Worm (Caenorhabditis elegans) whole organism, young adult: Measurements from ENCODE around the gene F19B10.13.

Experiments
- B0261.1 ChIP-seq: sonication (generic microtip); optimal IDR thresholded peaks from 2 replicates; lab custom pipeline; 2016; ENCODE audit warnings: mild to moderate bottlenecking, missing genetic modification characterization, moderate library complexity, missing compliant biosample characterization
- K12H6.12 ChIP-seq: fragments of 200-800 bp; sonication (Bioruptor generic); optimal IDR thresholded peaks from 2 replicates; lab custom pipeline; 2018; ENCODE audit warnings: mild to moderate bottlenecking, missing genetic modification characterization, missing compliant biosample characterization
- ama-1 ChIP-seq, 3 experiments: fragments of 150-350 bp in 1 of 3; sonication (generic microtip) in 2 of 3; optimal IDR thresholded peaks; 2 replicates each; lab custom pipeline; 2014 to 2018; ENCODE audit warnings: missing biosample characterization in 2 of 3, missing genetic modification characterization in 2 of 3, missing genetic modification reagents in 2 of 3
- aptf-2 ChIP-seq: fragments of 200-800 bp; sonication (Bioruptor generic); conservative IDR thresholded peaks from 2 replicates; pipeline ENCODE4 v1.3.6; 2022; ENCODE audit warnings: missing genetic modification reagents, missing genetic modification characterization, missing compliant biosample characterization
- aptf-3 ChIP-seq: fragments of 200-800 bp; sonication (Bioruptor generic); IDR thresholded peaks from 2 replicates; pipeline ENCODE4 v1.3.6; 2022; ENCODE audit warnings: missing genetic modification characterization, missing compliant biosample characterization
- cebp-2 ChIP-seq: fragments of 200-800 bp; sonication (Bioruptor generic); IDR thresholded peaks from 2 replicates; pipeline ENCODE4 v1.3.6; 2022; ENCODE audit warnings: missing genetic modification characterization, missing compliant biosample characterization
- hlh-12 ChIP-seq: sonication (generic microtip); optimal IDR thresholded peaks from 2 replicates; lab custom pipeline; 2016; ENCODE audit warnings: missing genetic modification characterization, missing compliant biosample characterization
- lin-35 ChIP-seq, 3 experiments: fragments of 150-350 bp in 2 of 3; sonication (generic microtip) in 1 of 3; optimal IDR thresholded peaks; 2 replicates each; lab custom pipeline; 2014 to 2018; ENCODE audit warnings: missing biosample characterization in 3 of 3, missing genetic modification characterization in 3 of 3, missing genetic modification reagents in 3 of 3
- madf-10 ChIP-seq: sonication (generic microtip); optimal IDR thresholded peaks from 2 replicates; lab custom pipeline; 2016; ENCODE audit warnings: mild to moderate bottlenecking, missing genetic modification characterization, missing compliant biosample characterization
- nfya-1 ChIP-seq: sonication (generic microtip); optimal IDR thresholded peaks from 2 replicates; lab custom pipeline; 2017; ENCODE audit warnings: antibody characterized with exemption, missing compliant biosample characterization, missing genetic modification characterization, borderline replicate concordance; ENCODE audit not compliant: insufficient read depth
- nhr-90 ChIP-seq: sonication (generic microtip); optimal IDR thresholded peaks from 2 replicates; lab custom pipeline; 2016; ENCODE audit warnings: missing genotype, mild to moderate bottlenecking, missing genetic modification characterization, missing compliant biosample characterization
- sdz-38 ChIP-seq: sonication (generic microtip); optimal IDR thresholded peaks from 2 replicates; lab custom pipeline; 2016; ENCODE audit warnings: missing genotype, missing genetic modification characterization, missing compliant biosample characterization
- unc-130 ChIP-seq: sonication (generic microtip); optimal IDR thresholded peaks from 2 replicates; lab custom pipeline; 2016; ENCODE audit warnings: missing genetic modification reagents, missing genetic modification characterization, missing compliant biosample characterization
- ztf-3 ChIP-seq: fragments of 200-800 bp; sonication (Bioruptor generic); optimal IDR thresholded peaks from 2 replicates; lab custom pipeline; 2018; ENCODE audit warnings: mild to moderate bottlenecking, missing genetic modification characterization, missing compliant biosample characterization

DNA sequence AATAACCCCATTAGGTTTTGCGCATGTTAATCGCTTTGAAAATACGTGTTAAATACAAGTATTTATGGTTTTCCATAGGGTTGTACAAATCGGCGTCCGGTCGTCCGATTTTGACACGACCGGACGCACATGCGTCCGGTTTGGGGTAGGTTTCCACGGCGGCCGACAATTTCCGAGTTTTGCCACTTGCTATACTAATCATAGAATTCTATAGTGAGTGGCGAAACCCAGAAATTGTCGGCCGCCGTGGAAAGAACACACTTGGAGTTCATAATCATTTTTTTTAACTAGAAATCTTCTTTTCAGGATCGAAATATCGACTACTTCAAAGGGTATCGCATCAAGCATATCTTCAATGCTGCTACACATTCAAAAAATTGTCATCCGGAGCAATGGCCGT is 27.3 kb upstream of the F19B10.13 start:
- TF ChIP-seq aptf-3 (GFP tag; lab: Robert Waterston, UW): no peak
- no peak for TF ChIP-seq unc-130
- no peak for TF ChIP-seq nhr-90 (tag; lab: Kevin White, UChicago)
- no peak for TF ChIP-seq ztf-3 (GFP tag; lab: Kevin White, UChicago)
- TF ChIP-seq madf-10 (tag; lab: Kevin White, UChicago): no peak
- no peak for TF ChIP-seq hlh-12 (tag; lab: Kevin White, UChicago)
- no peak for TF ChIP-seq ama-1 (optimal IDR thresholded peaks at IDR 0.05; lab: Kevin White, UChicago)
- TF ChIP-seq ama-1 (GFP tag; optimal IDR thresholded peaks at IDR 0.05; lab: Kevin White, UChicago): no peak
- no peak for TF ChIP-seq aptf-2
- TF ChIP-seq K12H6.12 (tag; lab: Kevin White, UChicago): no peak
- no peak for TF ChIP-seq cebp-2 (GFP tag; lab: Robert Waterston, UW)
- no peak for TF ChIP-seq sdz-38 (tag; lab: Kevin White, UChicago)
- no peak for TF ChIP-seq B0261.1 (tag; lab: Kevin White, UChicago)
- TF ChIP-seq lin-35 (GFP tag; optimal IDR thresholded peaks at IDR 0.05; lab: Kevin White, UChicago): no peak
- TF ChIP-seq nfya-1: no peak
